Fruit fly (Drosophila melanogaster) whole organism, embryonic: ENCODE results near the gene CG15927.

Experiments used
- Antp ChIP-seq: fragments of 200-800 bp; sonication (Bioruptor generic); optimal IDR thresholded peaks from 3 replicates; lab custom pipeline; 2016; ENCODE audit warnings: missing biosample characterization, missing genetic modification characterization
- CG10654 ChIP-seq: fragments of 200-800 bp; sonication (Bioruptor generic); optimal IDR thresholded peaks from 2 replicates; lab custom pipeline; 2016; ENCODE audit warnings: missing biosample characterization, missing genetic modification characterization
- CG10979 ChIP-seq: fragments of 200-800 bp; sonication (Bioruptor generic); optimal IDR thresholded peaks from 2 replicates; lab custom pipeline; 2018; ENCODE audit warnings: missing biosample characterization, mild to moderate bottlenecking, missing genetic modification characterization, moderate library complexity
- CG11504 ChIP-seq: fragments of 200-800 bp; sonication (Bioruptor generic); optimal IDR thresholded peaks from 3 replicates; lab custom pipeline; 2019; ENCODE audit warnings: missing biosample characterization, mild to moderate bottlenecking, missing genetic modification characterization, moderate library complexity
- CG11695 ChIP-seq: fragments of 200-800 bp; sonication (Bioruptor generic); IDR thresholded peaks from 3 replicates; pipeline ENCODE4 v1.3.6; 2022; ENCODE audit warnings: missing biosample characterization, missing genetic modification characterization
- CG12104 ChIP-seq: fragments of 200-800 bp; sonication (Bioruptor generic); optimal IDR thresholded peaks from 3 replicates; lab custom pipeline; 2016; ENCODE audit warnings: missing biosample characterization, missing genetic modification characterization
- CG12391 ChIP-seq: fragments of 200-800 bp; sonication (Bioruptor generic); optimal IDR thresholded peaks from 3 replicates; lab custom pipeline; 2018; ENCODE audit warnings: missing biosample characterization, mild to moderate bottlenecking, missing genetic modification characterization, moderate library complexity
- CG13894 ChIP-seq: fragments of 200-800 bp; sonication (Bioruptor generic); optimal IDR thresholded peaks from 3 replicates; lab custom pipeline; 2018; ENCODE audit warnings: missing biosample characterization, mild to moderate bottlenecking, missing genetic modification characterization, moderate library complexity
- CG16863 ChIP-seq: fragments of 200-800 bp; sonication (Bioruptor generic); optimal IDR thresholded peaks from 3 replicates; lab custom pipeline; 2016; ENCODE audit warnings: missing biosample characterization, missing genetic modification characterization
- CG3163 ChIP-seq: fragments of 200-800 bp; sonication (Bioruptor generic); optimal IDR thresholded peaks from 3 replicates; lab custom pipeline; 2016; ENCODE audit warnings: missing biosample characterization, missing genetic modification characterization
- CG5180 ChIP-seq: fragments of 200-800 bp; sonication (Bioruptor generic); optimal IDR thresholded peaks from 3 replicates; lab custom pipeline; 2017; ENCODE audit warnings: missing biosample characterization, missing genetic modification characterization, mild to moderate bottlenecking, moderate library complexity, missing genetic modification reagents
- CG6791 ChIP-seq: fragments of 200-800 bp; sonication (Bioruptor generic); IDR thresholded peaks from 3 replicates; pipeline ENCODE4 v1.3.6; 2022; ENCODE audit warnings: missing biosample characterization, missing genetic modification characterization; ENCODE audit not compliant: partially characterized antibody
- CG7271 ChIP-seq: fragments of 200-800 bp; sonication (Bioruptor generic); optimal IDR thresholded peaks from 2 replicates; lab custom pipeline; 2018; ENCODE audit warnings: missing biosample characterization, mild to moderate bottlenecking, missing genetic modification characterization, moderate library complexity
- CG7928 ChIP-seq: fragments of 200-800 bp; sonication (Bioruptor generic); optimal IDR thresholded peaks from 2 replicates; lab custom pipeline; 2017; ENCODE audit warnings: missing biosample characterization, mild to moderate bottlenecking, missing genetic modification characterization
- CG7963 ChIP-seq: fragments of 200-800 bp; sonication (Bioruptor generic); IDR thresholded peaks from 3 replicates; pipeline ENCODE4 v1.3.6; 2022; ENCODE audit warnings: missing biosample characterization, missing genetic modification characterization; ENCODE audit not compliant: partially characterized antibody
- CG8089 ChIP-seq: fragments of 200-800 bp; sonication (Bioruptor generic); optimal IDR thresholded peaks from 3 replicates; lab custom pipeline; 2016; ENCODE audit warnings: missing biosample characterization, missing genetic modification characterization
- CG8944 ChIP-seq: fragments of 200-800 bp; sonication (Bioruptor generic); optimal IDR thresholded peaks from 3 replicates; lab custom pipeline; 2016; ENCODE audit warnings: missing biosample characterization, missing genetic modification characterization
- CG9876 ChIP-seq: fragments of 200-800 bp; sonication (Bioruptor generic); optimal IDR thresholded peaks from 2 replicates; lab custom pipeline; 2016; ENCODE audit warnings: missing biosample characterization, missing genetic modification characterization
- D ChIP-seq, 2 experiments: fragments of 200-800 bp in 1 of 2; fragments of >200 bp in 1 of 2; sonication (Bioruptor generic) in 1 of 2; optimal IDR thresholded peaks; 2 replicates in 1 of 2; 3 replicates in 1 of 2; lab custom pipeline; 2017; ENCODE audit warnings: mild to moderate bottlenecking in 1 of 2, missing biosample characterization in 1 of 2, missing genetic modification characterization in 1 of 2, missing genetic modification reagents in 1 of 2
- Dek ChIP-seq: fragments of 200-800 bp; sonication (Bioruptor generic); optimal IDR thresholded peaks from 3 replicates; lab custom pipeline; 2019; ENCODE audit warnings: missing biosample characterization, mild to moderate bottlenecking, missing genetic modification characterization, moderate library complexity
- Doc2 ChIP-seq: fragments of 200-800 bp; sonication (Bioruptor generic); IDR thresholded peaks from 2 replicates; pipeline ENCODE4 v1.3.6; 2022; ENCODE audit warnings: missing biosample characterization, missing genetic modification characterization
- Fer3 ChIP-seq: fragments of 200-800 bp; sonication (Bioruptor generic); optimal IDR thresholded peaks from 2 replicates; lab custom pipeline; 2018; ENCODE audit warnings: missing biosample characterization, mild to moderate bottlenecking, missing genetic modification characterization, moderate library complexity
- HHEX ChIP-seq: fragments of 200-800 bp; sonication (Bioruptor generic); optimal IDR thresholded peaks from 3 replicates; lab custom pipeline; 2017; ENCODE audit warnings: missing biosample characterization, mild to moderate bottlenecking, missing genetic modification characterization, missing genetic modification reagents
- HmgD ChIP-seq: fragments of 200-800 bp; sonication (Bioruptor generic); optimal IDR thresholded peaks from 3 replicates; lab custom pipeline; 2016; ENCODE audit warnings: missing biosample characterization, missing genetic modification characterization
- Meics ChIP-seq: fragments of 200-800 bp; sonication (Bioruptor generic); optimal IDR thresholded peaks from 2 replicates; lab custom pipeline; 2017; ENCODE audit warnings: missing biosample characterization, mild to moderate bottlenecking, missing genetic modification characterization
- Myb ChIP-seq: fragments of 200-800 bp; sonication (Bioruptor generic); optimal IDR thresholded peaks from 2 replicates; lab custom pipeline; 2016; ENCODE audit warnings: missing biosample characterization, missing genetic modification characterization
- Oaz ChIP-seq: fragments of 200-800 bp; sonication (Bioruptor generic); IDR thresholded peaks from 2 replicates; pipeline ENCODE4 v1.3.6; 2022; ENCODE audit warnings: missing biosample characterization, missing genetic modification characterization
- Side ChIP-seq: fragments of 200-800 bp; sonication (Bioruptor generic); optimal IDR thresholded peaks from 2 replicates; lab custom pipeline; 2016; ENCODE audit warnings: missing biosample characterization, missing genetic modification characterization
- Spps ChIP-seq: fragments of 200-800 bp; sonication (Bioruptor generic); optimal IDR thresholded peaks from 2 replicates; lab custom pipeline; 2018; ENCODE audit warnings: missing biosample characterization, mild to moderate bottlenecking, missing genetic modification characterization
- Taf1 ChIP-seq: fragments of 200-800 bp; sonication (Bioruptor generic); IDR thresholded peaks from 2 replicates; pipeline ENCODE4 v1.3.6; 2022; ENCODE audit warnings: missing biosample characterization, missing genetic modification characterization
- Trl ChIP-seq, 3 experiments: fragments of >200 bp in 2 of 3; fragments of 200-800 bp in 1 of 3; sonication (Bioruptor generic) in 1 of 3; optimal IDR thresholded peaks; 2 replicates in 1 of 3; 3 replicates in 2 of 3; lab custom pipeline; 2016 to 2017; ENCODE audit warnings: missing biosample characterization in 1 of 3, missing genetic modification characterization in 1 of 3
- bab2 ChIP-seq: fragments of 200-800 bp; sonication (Bioruptor generic); optimal IDR thresholded peaks from 2 replicates; lab custom pipeline; 2016; ENCODE audit warnings: missing biosample characterization, missing genetic modification characterization
- cato ChIP-seq: fragments of 200-800 bp; sonication (Bioruptor generic); optimal IDR thresholded peaks from 2 replicates; lab custom pipeline; 2016; ENCODE audit warnings: missing biosample characterization, missing genetic modification characterization, borderline replicate concordance
- chn ChIP-seq: fragments of 200-800 bp; sonication (Bioruptor generic); optimal IDR thresholded peaks from 2 replicates; lab custom pipeline; 2016; ENCODE audit warnings: missing biosample characterization, missing genetic modification characterization
- dpn ChIP-seq, 2 experiments: fragments of 200-800 bp; sonication (Bioruptor generic); optimal IDR thresholded peaks; 3 replicates each; lab custom pipeline; 2016; ENCODE audit warnings: missing biosample characterization in 2 of 2, missing genetic modification characterization in 2 of 2
- hkb ChIP-seq, 2 experiments: fragments of 200-800 bp in 1 of 2; fragments of >200 bp in 1 of 2; sonication (Bioruptor generic) in 1 of 2; IDR thresholded peaks in 1 of 2; optimal IDR thresholded peaks in 1 of 2; 2 replicates each; pipeline versions ENCODE4 v1.3.6 to Lab custom; 2017 to 2022; ENCODE audit warnings: missing biosample characterization in 1 of 2, missing genetic modification characterization in 1 of 2
- inv ChIP-seq: fragments of 200-800 bp; sonication (Bioruptor generic); IDR thresholded peaks from 2 replicates; pipeline ENCODE4 v1.3.6; 2022; ENCODE audit warnings: missing biosample characterization, missing genetic modification characterization; ENCODE audit not compliant: partially characterized antibody
- knrl ChIP-seq: fragments of 200-800 bp; sonication (Bioruptor generic); IDR thresholded peaks from 3 replicates; pipeline ENCODE4 v1.3.6; 2022; ENCODE audit warnings: missing biosample characterization, missing genetic modification characterization; ENCODE audit not compliant: partially characterized antibody
- lola ChIP-seq, 3 experiments: fragments of >200 bp in 2 of 3; fragments of 200-800 bp in 1 of 3; sonication (Bioruptor generic) in 1 of 3; optimal IDR thresholded peaks; 2 replicates each; lab custom pipeline; 2017 to 2019; ENCODE audit warnings: missing biosample characterization in 3 of 3, missing genetic modification characterization in 3 of 3, mild to moderate bottlenecking in 1 of 3, moderate library complexity in 1 of 3
- luna ChIP-seq: fragments of 200-800 bp; sonication (Bioruptor generic); optimal IDR thresholded peaks from 2 replicates; lab custom pipeline; 2016; ENCODE audit warnings: missing biosample characterization, missing genetic modification characterization
- mld ChIP-seq: fragments of 200-800 bp; sonication (Bioruptor generic); IDR thresholded peaks from 3 replicates; pipeline ENCODE4 v1.3.6; 2022; ENCODE audit warnings: missing biosample characterization, missing genetic modification characterization; ENCODE audit not compliant: partially characterized antibody
- pfk ChIP-seq: fragments of 200-800 bp; sonication (Bioruptor generic); optimal IDR thresholded peaks from 2 replicates; lab custom pipeline; 2018; ENCODE audit warnings: missing biosample characterization, mild to moderate bottlenecking, missing genetic modification characterization, moderate library complexity
- pho ChIP-seq: fragments of 200-800 bp; sonication (Bioruptor generic); optimal IDR thresholded peaks from 2 replicates; lab custom pipeline; 2016; ENCODE audit warnings: missing biosample characterization, missing genetic modification characterization
- pum ChIP-seq: fragments of 200-800 bp; sonication (Bioruptor generic); optimal IDR thresholded peaks from 2 replicates; lab custom pipeline; 2016; ENCODE audit warnings: missing biosample characterization, missing genetic modification characterization
- so ChIP-seq: fragments of 200-800 bp; sonication (Bioruptor generic); IDR thresholded peaks from 3 replicates; pipeline ENCODE4 v1.3.6; 2022; ENCODE audit warnings: missing biosample characterization, missing genetic modification characterization
- sug ChIP-seq: fragments of 200-800 bp; optimal IDR thresholded peaks from 2 replicates; lab custom pipeline; 2019; ENCODE audit warnings: missing biosample characterization, mild to moderate bottlenecking, missing genetic modification characterization, moderate library complexity
- tio ChIP-seq: fragments of 200-800 bp; sonication (Bioruptor generic); optimal IDR thresholded peaks from 2 replicates; lab custom pipeline; 2017; ENCODE audit warnings: missing biosample characterization, missing genetic modification characterization, inconsistent platforms

Gene CG15927

DNA sequence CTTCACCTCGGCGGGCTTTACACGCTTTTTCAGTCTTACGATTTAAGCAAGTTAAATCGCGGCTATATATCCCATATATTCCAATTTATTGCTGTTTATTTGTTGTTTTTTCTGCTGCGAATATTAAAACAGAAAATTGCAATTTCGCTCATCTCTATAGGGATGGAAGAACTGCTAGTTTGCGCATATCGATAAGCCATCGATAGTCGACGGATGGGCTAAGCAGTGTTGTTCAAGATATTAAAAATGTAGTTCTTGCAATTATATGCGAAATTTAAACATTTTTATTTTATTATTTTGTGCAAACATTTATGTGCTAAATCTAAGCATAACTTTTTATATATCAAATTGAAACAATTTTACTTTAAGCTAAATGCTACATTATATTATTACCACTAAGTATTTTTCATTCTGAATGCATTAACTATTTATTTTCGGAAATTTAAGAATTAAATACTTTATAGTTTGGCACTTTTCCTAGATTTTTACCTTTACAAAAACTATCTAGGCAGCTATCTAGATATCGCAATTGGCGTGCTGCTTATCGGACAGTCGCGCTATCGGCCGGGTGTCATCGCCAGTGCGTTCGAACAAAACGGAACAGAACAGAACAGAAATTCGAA is 8.5 kb downstream of the CG15927 start, which contains the start of the genes Rab40 and CG42258 (continued):
- TF ChIP-seq Side (GFP tag; lab: Kevin White, UChicago) (peak; percentile 16), CG12104 (peak; percentile 54), CG11695 (GFP tag; lab: Robert Waterston, UW) (0 out of 3 replicates have a peak, but pooled peaks have one; percentile 34), luna (GFP tag; lab: Kevin White, UChicago) (no peak), dpn (GFP tag; optimal IDR thresholded peaks at IDR 0.05; lab: Kevin White, UChicago) (peak; percentile 28 to 43), knrl (GFP tag; lab: Robert Waterston, UW) (peak; percentile 73; the same call in 2 of the 3 replicates), CG6791 (GFP tag; lab: Robert Waterston, UW) (peak; percentile 56), pho (GFP tag; lab: Kevin White, UChicago) (peak; percentile 66), mld (no peak), sug (peak; percentile 42), cato (GFP tag; lab: Kevin White, UChicago) (no peak), Meics (GFP tag; lab: Kevin White, UChicago) (peak; percentile 36), CG16863 (peak; percentile 24), Doc2 (GFP tag; lab: Robert Waterston, UW) (no peak), inv (GFP tag; lab: Robert Waterston, UW) (peak; percentile 66), so (no peak), CG10654 (GFP tag; lab: Kevin White, UChicago) (peak; percentile 19), Dek (tag; lab: Kevin White, UChicago) (no peak), CG13894 (peak; percentile 32), Taf1 (GFP tag; lab: Robert Waterston, UW) (no peak), CG9876 (GFP tag; lab: Kevin White, UChicago) (no peak), Fer3 (tag; lab: Kevin White, UChicago) (peak; percentile 26), pum (GFP tag; lab: Kevin White, UChicago) (peak; percentile 56), lola (GFP tag; optimal IDR thresholded peaks at IDR 0.05; lab: Kevin White, UChicago) (peak in 1 of 3 experiments; percentile 47), CG7963 (0 out of 3 replicates have a peak, but pooled peaks have one; percentile 18), CG8089 (peak; percentile 17), CG10979 (tag; lab: Kevin White, UChicago) (peak; percentile 17), tio (GFP tag; lab: Kevin White, UChicago) (peak; percentile 54), CG11504 (tag; lab: Kevin White, UChicago) (peak; percentile 43), Myb (peak; percentile 24), CG8944 (peak; percentile 14), D (optimal IDR thresholded peaks at IDR 0.05; lab: Kevin White, UChicago) (no peak), D (GFP tag; optimal IDR thresholded peaks at IDR 0.05; lab: Kevin White, UChicago) (no peak), HmgD (no peak), CG7271 (no peak), pfk (GFP tag; lab: Kevin White, UChicago) (peak; percentile 13), CG7928 (GFP tag; lab: Kevin White, UChicago) (peak; percentile 61), chn (peak; percentile 46), bab2 (GFP tag; lab: Kevin White, UChicago) (peak; percentile 41), hkb (optimal IDR thresholded peaks at IDR 0.05; lab: Kevin White, UChicago) (no peak), hkb (GFP tag; IDR thresholded peaks at IDR 0.05; lab: Robert Waterston, UW) (no peak), Spps (tag; lab: Kevin White, UChicago) (no peak), CG12391 (tag; lab: Kevin White, UChicago) (peak; percentile 62), Trl (optimal IDR thresholded peaks at IDR 0.05; lab: Kevin White, UChicago) (no peak), Trl (GFP tag; optimal IDR thresholded peaks at IDR 0.05; lab: Kevin White, UChicago) (peak; percentile 1), Oaz (GFP tag; lab: Robert Waterston, UW) (no peak), CG3163 (GFP tag; lab: Kevin White, UChicago) (no peak), Antp (GFP tag; lab: Kevin White, UChicago) (peak; percentile 30), CG5180 (GFP tag; lab: Kevin White, UChicago) (peak; percentile 57), HHEX (GFP tag; lab: Kevin White, UChicago) (no peak)
